Worm (Caenorhabditis elegans) whole organism, late embryonic: ENCODE measurements around the gene ZK829.9.

ENCODE experiments used
- C38D4.7 ChIP-seq: fragments of 200-800 bp; sonication (Bioruptor generic); optimal IDR thresholded peaks from 2 replicates; lab custom pipeline; 2018; ENCODE audit warnings: mild to moderate bottlenecking, missing genetic modification characterization, moderate library complexity, missing compliant biosample characterization
- K02D7.2 ChIP-seq: sonication (generic microtip); optimal IDR thresholded peaks from 2 replicates; lab custom pipeline; 2017; ENCODE audit warnings: mild to moderate bottlenecking, missing genetic modification characterization, missing compliant biosample characterization
- K09A11.1 ChIP-seq: sonication (generic microtip); optimal IDR thresholded peaks from 2 replicates; lab custom pipeline; 2017; ENCODE audit warnings: antibody characterized with exemption, mild to moderate bottlenecking, missing genetic modification characterization, missing compliant biosample characterization; ENCODE audit not compliant: insufficient read depth
- Y22D7AL.16 ChIP-seq: sonication (generic microtip); optimal IDR thresholded peaks from 2 replicates; lab custom pipeline; 2016; ENCODE audit warnings: missing genetic modification characterization, missing compliant biosample characterization
- ahr-1 ChIP-seq: sonication (generic microtip); optimal IDR thresholded peaks from 2 replicates; lab custom pipeline; 2016; ENCODE audit warnings: missing genetic modification characterization, missing compliant biosample characterization
- ama-1 ChIP-seq: fragments of 150-350 bp; optimal IDR thresholded peaks from 2 replicates; lab custom pipeline; 2014
- ceh-14 ChIP-seq: sonication (generic microtip); optimal IDR thresholded peaks from 2 replicates; lab custom pipeline; 2016; ENCODE audit warnings: missing genotype, missing genetic modification characterization, missing compliant biosample characterization
- ceh-18 ChIP-seq: sonication (generic microtip); optimal IDR thresholded peaks from 2 replicates; lab custom pipeline; 2016; ENCODE audit warnings: missing genetic modification characterization, missing compliant biosample characterization
- ceh-19 ChIP-seq: fragments of 200-800 bp; sonication (Bioruptor generic); optimal IDR thresholded peaks from 2 replicates; lab custom pipeline; 2018; ENCODE audit warnings: mild to moderate bottlenecking, missing genetic modification characterization, missing compliant biosample characterization
- ceh-24 ChIP-seq: sonication (generic microtip); optimal IDR thresholded peaks from 2 replicates; lab custom pipeline; 2016; ENCODE audit warnings: mild to moderate bottlenecking, missing genetic modification characterization, missing compliant biosample characterization
- ceh-31 ChIP-seq: sonication (generic microtip); optimal IDR thresholded peaks from 2 replicates; lab custom pipeline; 2016; ENCODE audit warnings: missing genetic modification characterization, missing compliant biosample characterization
- ceh-34 ChIP-seq: sonication (generic microtip); optimal IDR thresholded peaks from 2 replicates; lab custom pipeline; 2016; ENCODE audit warnings: mild to moderate bottlenecking, missing genetic modification characterization, missing compliant biosample characterization
- ceh-6 ChIP-seq: fragments of 200-800 bp; sonication (Bioruptor generic); optimal IDR thresholded peaks from 2 replicates; lab custom pipeline; 2018; ENCODE audit warnings: mild to moderate bottlenecking, missing genetic modification characterization, missing compliant biosample characterization
- che-1 ChIP-seq: sonication (generic microtip); optimal IDR thresholded peaks from 2 replicates; lab custom pipeline; 2016; ENCODE audit warnings: mild to moderate bottlenecking, missing genetic modification characterization, missing compliant biosample characterization
- dmd-4 ChIP-seq: sonication (generic microtip); optimal IDR thresholded peaks from 2 replicates; lab custom pipeline; 2016; ENCODE audit warnings: borderline replicate concordance, missing genetic modification characterization, missing compliant biosample characterization
- dve-1 ChIP-seq: sonication (generic microtip); optimal IDR thresholded peaks from 2 replicates; lab custom pipeline; 2017; ENCODE audit warnings: antibody characterized with exemption, mild to moderate bottlenecking, missing genetic modification characterization, missing compliant biosample characterization
- elt-2 ChIP-seq: sonication (generic microtip); optimal IDR thresholded peaks from 2 replicates; lab custom pipeline; 2016; ENCODE audit warnings: missing genetic modification reagents, missing genetic modification characterization, missing compliant biosample characterization
- ets-4 ChIP-seq: sonication (generic microtip); optimal IDR thresholded peaks from 2 replicates; lab custom pipeline; 2016; ENCODE audit warnings: missing genetic modification characterization, missing compliant biosample characterization
- fkh-10 ChIP-seq: fragments of 150-350 bp; optimal IDR thresholded peaks from 2 replicates; lab custom pipeline; 2014; ENCODE audit warnings: missing biosample characterization, missing genetic modification reagents, missing genetic modification characterization
- gmeb-2 ChIP-seq: sonication (generic microtip); optimal IDR thresholded peaks from 2 replicates; lab custom pipeline; 2016; ENCODE audit warnings: missing genetic modification characterization, inconsistent platforms, missing compliant biosample characterization
- hlh-15 ChIP-seq: sonication (generic microtip); optimal IDR thresholded peaks from 2 replicates; lab custom pipeline; 2016; ENCODE audit warnings: missing genetic modification characterization, missing compliant biosample characterization
- hlh-30 ChIP-seq: sonication (generic microtip); optimal IDR thresholded peaks from 2 replicates; lab custom pipeline; 2017; ENCODE audit warnings: antibody characterized with exemption, missing genetic modification characterization, missing compliant biosample characterization; ENCODE audit not compliant: insufficient read depth
- hlh-6 ChIP-seq: sonication (generic microtip); optimal IDR thresholded peaks from 2 replicates; lab custom pipeline; 2016; ENCODE audit warnings: missing genotype, missing genetic modification characterization, missing compliant biosample characterization
- hlh-8 ChIP-seq: sonication (generic microtip); optimal IDR thresholded peaks from 2 replicates; lab custom pipeline; 2016; ENCODE audit warnings: missing genotype, missing genetic modification characterization, missing compliant biosample characterization
- lin-11 ChIP-seq: fragments of 200-800 bp; sonication (Bioruptor generic); optimal IDR thresholded peaks from 2 replicates; lab custom pipeline; 2018; ENCODE audit warnings: mild to moderate bottlenecking, missing genetic modification characterization, missing compliant biosample characterization
- madf-2 ChIP-seq: sonication (generic microtip); optimal IDR thresholded peaks from 2 replicates; lab custom pipeline; 2017; ENCODE audit warnings: missing genetic modification characterization, missing compliant biosample characterization
- mec-3 ChIP-seq: sonication (generic microtip); optimal IDR thresholded peaks from 2 replicates; lab custom pipeline; 2016; ENCODE audit warnings: borderline replicate concordance, missing genetic modification characterization, missing compliant biosample characterization
- nfya-1 ChIP-seq: sonication (generic microtip); optimal IDR thresholded peaks from 2 replicates; lab custom pipeline; 2017; ENCODE audit warnings: missing genetic modification characterization, mild to moderate bottlenecking, missing compliant biosample characterization, antibody characterized with exemption, moderate library complexity
- nhr-232 ChIP-seq: sonication (generic microtip); optimal IDR thresholded peaks from 2 replicates; lab custom pipeline; 2016; ENCODE audit warnings: missing genetic modification characterization, missing compliant biosample characterization
- odd-2 ChIP-seq: sonication (generic microtip); optimal IDR thresholded peaks from 2 replicates; lab custom pipeline; 2017; ENCODE audit warnings: antibody characterized with exemption, mild to moderate bottlenecking, missing genetic modification characterization, missing compliant biosample characterization
- pag-3 ChIP-seq: sonication (generic microtip); optimal IDR thresholded peaks from 2 replicates; lab custom pipeline; 2016; ENCODE audit warnings: missing compliant biosample characterization, missing genetic modification characterization, borderline replicate concordance
- pax-1 ChIP-seq: fragments of 150-350 bp; optimal IDR thresholded peaks from 2 replicates; lab custom pipeline; 2014; ENCODE audit warnings: missing biosample characterization, missing genetic modification characterization
- pha-2 ChIP-seq: sonication (generic microtip); optimal IDR thresholded peaks from 2 replicates; lab custom pipeline; 2017; ENCODE audit warnings: mild to moderate bottlenecking, missing genetic modification characterization, missing compliant biosample characterization
- sox-4 ChIP-seq: sonication (generic microtip); optimal IDR thresholded peaks from 2 replicates; lab custom pipeline; 2017; ENCODE audit warnings: mild to moderate bottlenecking, missing genetic modification characterization, inconsistent platforms, missing compliant biosample characterization
- syd-9 ChIP-seq: sonication (generic microtip); optimal IDR thresholded peaks from 2 replicates; lab custom pipeline; 2016; ENCODE audit warnings: mild to moderate bottlenecking, missing genetic modification characterization, moderate library complexity, missing compliant biosample characterization
- tbx-2 ChIP-seq: sonication (generic microtip); optimal IDR thresholded peaks from 2 replicates; lab custom pipeline; 2016; ENCODE audit warnings: missing genetic modification characterization, missing compliant biosample characterization
- ztf-16 ChIP-seq: sonication (generic microtip); optimal IDR thresholded peaks from 2 replicates; lab custom pipeline; 2017; ENCODE audit warnings: missing genetic modification characterization, missing compliant biosample characterization

The ZK829.9 gene

DNA sequence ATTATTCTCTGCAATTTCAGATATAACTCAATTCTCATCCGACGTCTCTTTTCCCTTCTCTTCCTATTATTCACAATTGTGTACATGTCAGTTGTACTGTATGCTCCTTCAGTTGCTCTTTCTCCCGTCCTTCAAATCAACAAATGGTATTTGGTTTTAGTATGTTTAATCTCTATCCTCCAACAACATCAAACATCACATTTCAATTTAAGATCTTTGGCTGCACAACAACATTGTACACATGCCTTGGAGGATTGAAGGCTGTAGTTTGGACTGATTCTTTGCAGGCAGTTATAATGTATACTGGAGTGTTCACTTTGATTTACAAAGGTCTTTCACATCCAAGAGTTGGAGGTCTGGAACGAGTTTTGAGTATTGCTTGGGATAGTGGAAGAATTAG lies 31.8 kb upstream of the ZK829.9 start:
- no peak for TF ChIP-seq hlh-6 (tag; lab: Kevin White, UChicago)
- TF ChIP-seq madf-2 (tag; lab: Kevin White, UChicago), result no peak
- TF ChIP-seq hlh-15 (tag; lab: Kevin White, UChicago), result no peak
- TF ChIP-seq odd-2 (tag; lab: Kevin White, UChicago), result no peak
- TF ChIP-seq ceh-18 (tag; lab: Kevin White, UChicago), result no peak
- TF ChIP-seq elt-2, result no peak
- TF ChIP-seq ztf-16 (tag; lab: Kevin White, UChicago), result no peak
- no peak for TF ChIP-seq hlh-30 (tag; lab: Kevin White, UChicago)
- TF ChIP-seq pag-3 (tag; lab: Kevin White, UChicago), result no peak
- TF ChIP-seq nhr-232 (tag; lab: Kevin White, UChicago), result no peak
- no peak for TF ChIP-seq hlh-8 (tag; lab: Kevin White, UChicago)
- TF ChIP-seq ceh-6 (GFP tag; lab: Kevin White, UChicago), result no peak
- TF ChIP-seq nfya-1 (tag; lab: Kevin White, UChicago), result no peak
- no peak for TF ChIP-seq ceh-19 (GFP tag; lab: Kevin White, UChicago)
- no peak for TF ChIP-seq dve-1 (tag; lab: Kevin White, UChicago)
- TF ChIP-seq che-1 (tag; lab: Kevin White, UChicago), result no peak
- no peak for TF ChIP-seq lin-11 (tag; lab: Kevin White, UChicago)
- TF ChIP-seq syd-9, result no peak

DNA sequence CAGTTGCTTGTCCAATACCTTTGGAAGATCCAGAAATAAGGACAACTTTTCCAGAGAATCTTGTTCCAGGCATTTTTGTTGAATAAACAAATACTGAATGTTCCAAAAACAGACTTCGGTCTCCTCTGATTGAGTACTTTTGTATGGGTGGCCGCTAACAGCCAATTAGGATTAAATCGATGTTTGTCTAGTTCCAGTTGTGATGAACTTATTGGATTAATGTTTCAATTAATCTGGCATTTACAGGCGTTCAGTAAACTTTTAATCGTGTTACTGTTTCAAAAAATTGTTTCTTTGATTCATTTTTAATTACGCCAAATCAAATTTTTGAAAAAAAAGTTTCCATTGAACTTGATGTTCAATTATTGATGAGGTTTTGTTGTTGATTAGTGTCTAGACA lies 28.0 kb upstream of the ZK829.9 start, which contains the start of gene ZK829.1:
Gene ZK829.1, minus strand, starts transcription at position 101 of the 400 bp plus-strand sequence.
- no peak for TF ChIP-seq hlh-6 (tag; lab: Kevin White, UChicago)
- TF ChIP-seq nfya-1 (tag; lab: Kevin White, UChicago), result no peak
- TF ChIP-seq mec-3 (tag; lab: Kevin White, UChicago), result no peak
- no peak for TF ChIP-seq ceh-19 (GFP tag; lab: Kevin White, UChicago)
- no peak for TF ChIP-seq syd-9
- no peak for TF ChIP-seq ztf-16 (tag; lab: Kevin White, UChicago)
- TF ChIP-seq hlh-15 (tag; lab: Kevin White, UChicago), result no peak
- TF ChIP-seq lin-11 (tag; lab: Kevin White, UChicago), result no peak
- TF ChIP-seq ceh-31 (tag; lab: Kevin White, UChicago), result no peak
- no peak for TF ChIP-seq ets-4 (tag; lab: Kevin White, UChicago)
- no peak for TF ChIP-seq pax-1
- TF ChIP-seq ama-1 (lab: Kevin White, UChicago), result no peak

DNA sequence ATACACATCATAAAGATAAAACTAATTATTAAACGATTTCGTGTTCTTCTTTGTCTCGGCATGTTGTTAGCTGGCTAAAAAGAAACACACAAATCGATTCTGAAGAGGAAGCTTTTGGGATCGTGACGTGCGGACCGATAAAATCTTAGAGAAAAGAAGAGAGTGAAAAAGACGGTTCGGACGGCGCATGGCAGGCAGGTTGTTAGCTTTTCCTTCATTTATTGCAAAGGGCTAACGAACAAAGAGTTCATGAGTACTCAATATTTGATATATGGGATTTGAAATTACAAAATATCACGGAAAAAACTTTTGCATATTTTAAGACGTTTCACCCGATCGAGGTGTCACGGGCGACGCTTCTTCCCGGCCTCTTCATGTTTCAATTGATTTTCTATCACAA lies 24.7 kb upstream of the ZK829.9 start, which contains the start of gene ZK829.3:
Gene ZK829.3, minus strand, starts transcription at position 101 of the 400 bp plus-strand sequence.
- TF ChIP-seq ceh-34 (tag; lab: Kevin White, UChicago), result no peak
- TF ChIP-seq ahr-1, result no peak
- TF ChIP-seq gmeb-2 (tag; lab: Kevin White, UChicago), result no peak
- no peak for TF ChIP-seq ama-1 (lab: Kevin White, UChicago)
- no peak for TF ChIP-seq madf-2 (tag; lab: Kevin White, UChicago)

ce11 chrIV:11949717-11950116 lies 20.6 kb upstream of the ZK829.9 start, which contains the start of gene hdl-1:
TSS of gene hdl-1 (minus strand) at chrIV:11949817.
- no peak for TF ChIP-seq sox-4 (tag; lab: Kevin White, UChicago)
- TF ChIP-seq syd-9, result no peak
- no peak for TF ChIP-seq pax-1
- TF ChIP-seq ceh-31 (tag; lab: Kevin White, UChicago), result no peak
- no peak for TF ChIP-seq odd-2 (tag; lab: Kevin White, UChicago)
- TF ChIP-seq ceh-14 (tag; lab: Kevin White, UChicago), result no peak
- no peak for TF ChIP-seq Y22D7AL.16 (tag; lab: Kevin White, UChicago)
- no peak for TF ChIP-seq dmd-4 (tag; lab: Kevin White, UChicago)
- TF ChIP-seq ceh-24 (tag; lab: Kevin White, UChicago), result no peak
- TF ChIP-seq elt-2, result no peak
- no peak for TF ChIP-seq C38D4.7
- no peak for TF ChIP-seq che-1 (tag; lab: Kevin White, UChicago)
- no peak for TF ChIP-seq pha-2
- no peak for TF ChIP-seq fkh-10 (GFP tag; lab: Kevin White, UChicago)
- no peak for TF ChIP-seq hlh-6 (tag; lab: Kevin White, UChicago)
- no peak for TF ChIP-seq K02D7.2 (tag; lab: Kevin White, UChicago)
- TF ChIP-seq tbx-2 (tag; lab: Kevin White, UChicago), result no peak
- TF ChIP-seq K09A11.1 (tag; lab: Kevin White, UChicago), result no peak
